Fruit fly (Drosophila melanogaster): ENCODE results near the gene CG14218.

The CG14218 gene

dm6 chrX:19604997-19605396 is 23.2 kb upstream of the CG14218 start, which contains the start of gene CG14207 (continued):
- TF ChIP-seq CG3838 (GFP tag; optimal IDR thresholded peaks at IDR 0.05): no peak
- no peak for TF ChIP-seq CG10565 (GFP tag; optimal IDR thresholded peaks at IDR 0.05)
- no peak for TF ChIP-seq pan (optimal IDR thresholded peaks at IDR 0.05)
- TF ChIP-seq pan (GFP tag; optimal IDR thresholded peaks at IDR 0.05 in 1 of 2, IDR thresholded peaks at IDR 0.05 in 1 of 2): peak in 1 of 2 experiments; percentile 30
- TF ChIP-seq CG11085 (GFP tag; IDR thresholded peaks at IDR 0.05): no peak
- TF ChIP-seq tup (GFP tag; optimal IDR thresholded peaks at IDR 0.05): no peak
- no peak for TF ChIP-seq CG10979 (tag; optimal IDR thresholded peaks at IDR 0.05)
- no peak for TF ChIP-seq lola (GFP tag; optimal IDR thresholded peaks at IDR 0.05)
- no peak for TF ChIP-seq CG43689 (GFP tag; IDR thresholded peaks at IDR 0.05)
- TF ChIP-seq vnd (GFP tag; IDR thresholded peaks at IDR 0.05; ENCODE audit: partially characterized antibody): peak; percentile 65
- peak; percentile 44 for TF ChIP-seq CG15514 (GFP tag; optimal IDR thresholded peaks at IDR 0.05)
- no peak for TF ChIP-seq CG7745 (tag; optimal IDR thresholded peaks at IDR 0.05)
- TF ChIP-seq CG10209 (GFP tag; optimal IDR thresholded peaks at IDR 0.05): no peak
- TF ChIP-seq CG6765 (GFP tag; optimal IDR thresholded peaks at IDR 0.05): no peak
- TF ChIP-seq rib (GFP tag; IDR thresholded peaks at IDR 0.05): peak; percentile 54; the same call in 1 of the 2 replicates
- TF ChIP-seq Abd-B (GFP tag; optimal IDR thresholded peaks at IDR 0.05): no peak
- no peak for TF ChIP-seq sima (GFP tag; optimal IDR thresholded peaks at IDR 0.05)
- peak; percentile 86 for TF ChIP-seq Opbp (GFP tag; IDR thresholded peaks at IDR 0.05; ENCODE audit: partially characterized antibody)
- TF ChIP-seq CG10462 (GFP tag; optimal IDR thresholded peaks at IDR 0.05): no peak
- no peak for TF ChIP-seq CG15073 (GFP tag; optimal IDR thresholded peaks at IDR 0.05)
- TF ChIP-seq CG12299 (tag; optimal IDR thresholded peaks at IDR 0.05): peak; percentile 1
- no peak for TF ChIP-seq repo (GFP tag; optimal IDR thresholded peaks at IDR 0.05)
- peak; percentile 25 for TF ChIP-seq grau (tag; optimal IDR thresholded peaks at IDR 0.05)
- no peak for TF ChIP-seq danr (GFP tag; IDR thresholded peaks at IDR 0.05)
- peak; percentile 10 for TF ChIP-seq Deaf1 (tag; optimal IDR thresholded peaks at IDR 0.05)
- TF ChIP-seq tin (GFP tag; optimal IDR thresholded peaks at IDR 0.05): no peak
- peak; percentile 59; the same call in 1 of the 2 replicates for TF ChIP-seq CG42726 (GFP tag; IDR thresholded peaks at IDR 0.05; ENCODE audit: partially characterized antibody)
- TF ChIP-seq NK7.1 (GFP tag; optimal IDR thresholded peaks at IDR 0.05): no peak
- no peak for TF ChIP-seq Hey (tag; optimal IDR thresholded peaks at IDR 0.05)
- TF ChIP-seq CG4404 (GFP tag; IDR thresholded peaks at IDR 0.05): no peak
- TF ChIP-seq Myb (GFP tag; optimal IDR thresholded peaks at IDR 0.05): peak; percentile 28
- TF ChIP-seq CG32767 (GFP tag; IDR thresholded peaks at IDR 0.05): peak; percentile 24; the same call in 1 of the 2 replicates
- no peak for TF ChIP-seq CG13123 (GFP tag; optimal IDR thresholded peaks at IDR 0.05)
- TF ChIP-seq bsh (GFP tag; optimal IDR thresholded peaks at IDR 0.05): peak in 1 of 2 experiments; percentile 9
- no peak for TF ChIP-seq Hr39 (optimal IDR thresholded peaks at IDR 0.05)
- TF ChIP-seq Dip3 (GFP tag; optimal IDR thresholded peaks at IDR 0.05): peak; percentile 2
- peak; percentile 22; the same call in 1 of the 3 replicates for TF ChIP-seq CG11695 (GFP tag; IDR thresholded peaks at IDR 0.05)
- no peak for TF ChIP-seq CG4360 (GFP tag; IDR thresholded peaks at IDR 0.05)
- TF ChIP-seq CG15011 (GFP tag; optimal IDR thresholded peaks at IDR 0.05): no peak
- TF ChIP-seq wdn (GFP tag; IDR thresholded peaks at IDR 0.05): no peak
- no peak for TF ChIP-seq Atf-2 (GFP tag; optimal IDR thresholded peaks at IDR 0.05)
- no peak for TF ChIP-seq crp (GFP tag; optimal IDR thresholded peaks at IDR 0.05)
- peak; percentile 42 for TF ChIP-seq lbe (GFP tag; optimal IDR thresholded peaks at IDR 0.05)
- no peak for TF ChIP-seq z (GFP tag; IDR thresholded peaks at IDR 0.05)
- peak; percentile 39 for TF ChIP-seq abd-A (tag; optimal IDR thresholded peaks at IDR 0.05)
- no peak for TF ChIP-seq cato (GFP tag; optimal IDR thresholded peaks at IDR 0.05; ENCODE audit: borderline replicate concordance)
- TF ChIP-seq CG4328 (GFP tag; optimal IDR thresholded peaks at IDR 0.05): no peak
- no peak for TF ChIP-seq CG8089 (GFP tag; optimal IDR thresholded peaks at IDR 0.05)
- TF ChIP-seq Lpt (GFP tag; optimal IDR thresholded peaks at IDR 0.05): no peak
- TF ChIP-seq ac (GFP tag; optimal IDR thresholded peaks at IDR 0.05): no peak
- no peak for TF ChIP-seq CG5245 (GFP tag; optimal IDR thresholded peaks at IDR 0.05)

Measured in whole organism, embryonic.